Worm (Caenorhabditis elegans): Measurements from ENCODE around the gene F36H9.4.

The F36H9.4 gene

ce11 chrV:1767427-1767826 is 11.6 kb downstream of the F36H9.4 start:
- TF ChIP-seq nhr-28 (tag; optimal IDR thresholded peaks at IDR 0.05): peak; percentile 22
- TF ChIP-seq cey-2 (tag; optimal IDR thresholded peaks at IDR 0.05; ENCODE audit: borderline replicate concordance, insufficient read depth): no peak

- no peak for TF ChIP-seq daf-16 (GFP tag; optimal IDR thresholded peaks at IDR 0.05)
- TF ChIP-seq daf-16 (tag; optimal IDR thresholded peaks at IDR 0.05): peak; percentile 86
- no peak for TF ChIP-seq zfp-2 (tag; optimal IDR thresholded peaks at IDR 0.05)
- TF ChIP-seq skn-1 (tag; optimal IDR thresholded peaks at IDR 0.05): no peak
- no peak for TF ChIP-seq ces-1 (GFP tag; optimal IDR thresholded peaks at IDR 0.05)
- peak; percentile 39 for TF ChIP-seq nhr-28 (tag; optimal IDR thresholded peaks at IDR 0.05)
- peak; percentile 1 for TF ChIP-seq nhr-77 (tag; optimal IDR thresholded peaks at IDR 0.05)
- TF ChIP-seq sdz-12 (GFP tag; optimal IDR thresholded peaks at IDR 0.05): no peak
- no peak for TF ChIP-seq F26F4.8 (GFP tag; conservative IDR thresholded peaks at IDR 0.05)
- TF ChIP-seq unc-130 (GFP tag; optimal IDR thresholded peaks at IDR 0.05): no peak
- peak; percentile 53 for TF ChIP-seq pqm-1 (tag; optimal IDR thresholded peaks at IDR 0.05)
- TF ChIP-seq dmd-6 (GFP tag; IDR thresholded peaks at IDR 0.05): peak; percentile 36; the same call in 1 of the 2 replicates
- no peak for TF ChIP-seq ceh-62 (tag; optimal IDR thresholded peaks at IDR 0.05)
- TF ChIP-seq snpc-4 (tag; optimal IDR thresholded peaks at IDR 0.05): no peak
- no peak for TF ChIP-seq nhr-102 (tag; optimal IDR thresholded peaks at IDR 0.05)
These were observed 18.4 kb downstream of the F36H9.4 start, which contains the start of gene clec-205 for ce11 chrV:1760682-1761081. Gene clec-205 (plus strand): TSS chrV:1760893.

- TF ChIP-seq aha-1 (tag) (peak; percentile 23), fos-1 (tag; optimal IDR thresholded peaks at IDR 0.05) (no peak), pqm-1 (tag; optimal IDR thresholded peaks at IDR 0.05) (peak; percentile 55)
These were observed 22.2 kb downstream of the F36H9.4 start, which contains the start of gene clec-204 for ce11 chrV:1756856-1757255. Gene clec-204 (plus strand): TSS chrV:1757156.

DNA sequence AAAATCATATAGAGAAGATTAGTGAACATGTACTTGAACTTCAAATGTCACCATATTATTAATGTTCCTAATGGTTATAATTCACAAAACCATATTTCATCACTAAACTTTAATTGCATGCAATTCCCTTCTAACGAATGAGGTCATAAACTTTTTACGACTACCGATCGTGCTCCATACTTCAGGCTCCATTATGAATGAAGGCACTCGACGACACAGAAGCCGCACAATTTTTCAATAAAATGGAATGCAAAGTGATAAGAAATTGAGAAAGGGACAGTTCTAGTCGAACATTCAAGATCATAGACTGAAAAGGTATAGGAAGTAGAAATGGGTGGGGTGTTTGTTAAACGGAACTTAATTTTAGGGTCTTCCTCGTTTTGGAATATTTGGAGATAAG is 22.9 kb downstream of the F36H9.4 start:
- TF ChIP-seq aly-2 (tag; optimal IDR thresholded peaks at IDR 0.05): no peak
- TF ChIP-seq egl-43 (GFP tag; IDR thresholded peaks at IDR 0.05): no peak
- peak in 1 of 2 experiments; percentile 70 for TF ChIP-seq unc-62 (GFP tag; optimal IDR thresholded peaks at IDR 0.05 in 1 of 2)
- no peak for TF ChIP-seq unc-62 (tag; optimal IDR thresholded peaks at IDR 0.05)
- TF ChIP-seq ceh-44 (GFP tag; IDR thresholded peaks at IDR 0.05): no peak
- TF ChIP-seq unc-130 (GFP tag; optimal IDR thresholded peaks at IDR 0.05): no peak
- no peak for TF ChIP-seq madf-9 (GFP tag; conservative IDR thresholded peaks at IDR 0.05)
- TF ChIP-seq lim-7 (GFP tag; IDR thresholded peaks at IDR 0.05): no peak
- TF ChIP-seq tag-97 (GFP tag; IDR thresholded peaks at IDR 0.05): no peak
- peak; percentile 55 for TF ChIP-seq pqm-1 (tag; optimal IDR thresholded peaks at IDR 0.05)
- 0 out of 2 replicates have a peak, but pooled peaks have one; percentile 13 for TF ChIP-seq php-3 (GFP tag; IDR thresholded peaks at IDR 0.05)
- TF ChIP-seq ztf-11 (tag; optimal IDR thresholded peaks at IDR 0.05): no peak
- no peak for TF ChIP-seq cey-2 (tag; optimal IDR thresholded peaks at IDR 0.05; ENCODE audit: borderline replicate concordance, insufficient read depth)
- TF ChIP-seq R02D3.7 (tag; optimal IDR thresholded peaks at IDR 0.05): no peak
- TF ChIP-seq ceh-32 (tag; optimal IDR thresholded peaks at IDR 0.05; ENCODE audit: poor library complexity): no peak
- no peak for TF ChIP-seq nhr-11 (tag; optimal IDR thresholded peaks at IDR 0.05)
- TF ChIP-seq daf-8 (GFP tag; IDR thresholded peaks at IDR 0.05): no peak
- TF ChIP-seq zag-1 (tag; optimal IDR thresholded peaks at IDR 0.05): no peak
- no peak for TF ChIP-seq lin-39 (tag; optimal IDR thresholded peaks at IDR 0.05)
- TF ChIP-seq nhr-111 (GFP tag; optimal IDR thresholded peaks at IDR 0.05): no peak
- TF ChIP-seq lin-38 (GFP tag; IDR thresholded peaks at IDR 0.05): no peak
- TF ChIP-seq Y5F2A.4 (GFP tag; optimal IDR thresholded peaks at IDR 0.05): no peak
- peak; percentile 37; the same call in 1 of the 2 replicates for TF ChIP-seq dmd-6 (GFP tag; IDR thresholded peaks at IDR 0.05)
- TF ChIP-seq lsy-2 (tag; optimal IDR thresholded peaks at IDR 0.05): no peak
- no peak for TF ChIP-seq aha-1 (tag)
- TF ChIP-seq zip-2 (tag; optimal IDR thresholded peaks at IDR 0.05): no peak
- no peak for TF ChIP-seq pha-4 (GFP tag; IDR thresholded peaks at IDR 0.05)
- TF ChIP-seq pha-4 (tag; optimal IDR thresholded peaks at IDR 0.05): no peak
- TF ChIP-seq hmg-1.1 (GFP tag; IDR thresholded peaks at IDR 0.05): no peak
